Worm (Caenorhabditis elegans) whole organism, late embryonic: Measurements from ENCODE around the gene C36E6.2.
A peak's percentile ranks its signal among the peaks of the same experiment; 100 is the strongest.

ENCODE experiments used
- K02D7.2 ChIP-seq: sonication (generic microtip); optimal IDR thresholded peaks from 2 replicates; lab custom pipeline; 2017; ENCODE audit warnings: mild to moderate bottlenecking, missing genetic modification characterization, missing compliant biosample characterization
- ama-1 ChIP-seq: fragments of 150-350 bp; optimal IDR thresholded peaks from 2 replicates; lab custom pipeline; 2014
- ceh-18 ChIP-seq: sonication (generic microtip); optimal IDR thresholded peaks from 2 replicates; lab custom pipeline; 2016; ENCODE audit warnings: missing genetic modification characterization, missing compliant biosample characterization
- ceh-22 ChIP-seq: sonication (generic microtip); optimal IDR thresholded peaks from 2 replicates; lab custom pipeline; 2017; ENCODE audit warnings: missing biosample characterization, missing genetic modification characterization
- dve-1 ChIP-seq: sonication (generic microtip); optimal IDR thresholded peaks from 2 replicates; lab custom pipeline; 2017; ENCODE audit warnings: antibody characterized with exemption, mild to moderate bottlenecking, missing genetic modification characterization, missing compliant biosample characterization
- ets-4 ChIP-seq: sonication (generic microtip); optimal IDR thresholded peaks from 2 replicates; lab custom pipeline; 2016; ENCODE audit warnings: missing genetic modification characterization, missing compliant biosample characterization
- fkh-10 ChIP-seq: fragments of 150-350 bp; optimal IDR thresholded peaks from 2 replicates; lab custom pipeline; 2014; ENCODE audit warnings: missing biosample characterization, missing genetic modification reagents, missing genetic modification characterization
- nfya-1 ChIP-seq: sonication (generic microtip); optimal IDR thresholded peaks from 2 replicates; lab custom pipeline; 2017; ENCODE audit warnings: missing genetic modification characterization, mild to moderate bottlenecking, missing compliant biosample characterization, antibody characterized with exemption, moderate library complexity
- odd-2 ChIP-seq: sonication (generic microtip); optimal IDR thresholded peaks from 2 replicates; lab custom pipeline; 2017; ENCODE audit warnings: antibody characterized with exemption, mild to moderate bottlenecking, missing genetic modification characterization, missing compliant biosample characterization
- pha-4 ChIP-seq: fragments of 150-350 bp; optimal IDR thresholded peaks from 2 replicates; lab custom pipeline; 2018; ENCODE audit warnings: missing biosample characterization, missing genetic modification reagents, missing genetic modification characterization
- rnt-1 ChIP-seq: sonication (generic microtip); optimal IDR thresholded peaks from 2 replicates; lab custom pipeline; 2016; ENCODE audit warnings: missing genetic modification characterization, missing compliant biosample characterization
- sdc-2 ChIP-seq: sonication (generic microtip); optimal IDR thresholded peaks from 2 replicates; lab custom pipeline; 2016; ENCODE audit warnings: missing genotype, missing genetic modification characterization, missing compliant biosample characterization
- tbx-2 ChIP-seq: sonication (generic microtip); optimal IDR thresholded peaks from 2 replicates; lab custom pipeline; 2016; ENCODE audit warnings: missing genetic modification characterization, missing compliant biosample characterization

DNA sequence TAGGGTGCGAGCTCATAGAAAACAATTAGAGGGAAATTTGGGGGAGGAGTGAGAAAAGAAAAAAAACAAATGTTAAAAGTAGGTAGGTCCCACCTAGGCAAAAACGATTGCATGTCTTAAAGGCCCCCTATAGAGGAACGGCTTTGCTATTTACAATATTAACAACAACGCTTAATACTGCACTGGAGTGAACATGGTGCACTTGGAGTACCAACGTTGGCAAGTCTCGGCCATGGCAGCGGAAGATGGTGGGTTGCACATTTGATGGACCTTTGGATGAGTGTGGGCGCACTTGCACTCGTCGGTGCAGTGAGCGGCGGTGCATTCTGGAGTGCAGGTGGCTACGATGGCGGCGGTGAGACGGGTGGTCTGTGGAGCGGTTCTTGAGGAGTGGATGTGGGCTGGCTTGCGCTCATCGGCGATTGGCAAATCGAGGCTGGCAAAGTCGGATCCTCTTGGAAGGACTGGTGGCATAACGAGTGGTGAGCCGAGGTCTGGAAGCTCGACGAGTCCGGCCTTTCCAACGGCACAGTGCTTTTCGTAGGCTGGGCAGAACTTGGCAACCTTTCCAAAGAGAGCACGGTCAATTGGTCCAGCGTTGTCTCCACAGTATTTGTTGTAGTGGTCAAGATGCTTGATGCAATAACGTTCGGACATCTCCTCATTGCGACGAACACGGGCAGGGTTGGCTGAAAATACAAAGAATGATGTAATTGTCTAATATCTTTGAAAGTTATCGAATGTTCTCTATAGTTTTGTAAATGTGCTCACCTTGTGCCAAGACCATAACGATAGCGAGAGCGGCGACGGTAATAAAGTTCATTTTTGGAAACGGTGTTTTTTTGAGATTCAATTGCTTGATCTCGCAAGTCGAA lies 30.6 kb upstream of the C36E6.2 start:
- TF ChIP-seq odd-2 (tag; lab: Kevin White, UChicago), result no peak
- peak; percentile 4 for TF ChIP-seq sdc-2 (tag; lab: Kevin White, UChicago)
- TF ChIP-seq dve-1, result no peak
- TF ChIP-seq ama-1 (lab: Kevin White, UChicago), result no peak
- TF ChIP-seq K02D7.2 (tag; lab: Kevin White, UChicago), result no peak
- TF ChIP-seq tbx-2 (tag; lab: Kevin White, UChicago), result no peak
- no peak for TF ChIP-seq rnt-1 (tag; lab: Kevin White, UChicago)
- TF ChIP-seq fkh-10 (GFP tag; lab: Kevin White, UChicago), result no peak
- TF ChIP-seq nfya-1, result no peak
- TF ChIP-seq ceh-22 (tag; lab: Kevin White, UChicago), result no peak
- no peak for TF ChIP-seq ets-4 (tag; lab: Kevin White, UChicago)
- no peak for TF ChIP-seq ceh-18 (tag; lab: Kevin White, UChicago)
- TF ChIP-seq pha-4 (tag; lab: Kevin White, UChicago), result no peak
